Fruit fly (Drosophila melanogaster) whole organism: ENCODE results near the gene CG16952.

ENCODE experiments used
- CG8478 ChIP-seq: fragments of >200 bp; optimal IDR thresholded peaks from 2 replicates; lab custom pipeline; 2018; ENCODE audit warnings: inconsistent platforms
- Dll ChIP-seq: fragments of >200 bp; optimal IDR thresholded peaks from 2 replicates; lab custom pipeline; 2017
- EcR ChIP-seq, 2 experiments: fragments of >200 bp; optimal IDR thresholded peaks; 2 replicates each; lab custom pipeline; 2017; ENCODE audit warnings: missing biosample characterization in 2 of 2, missing genetic modification characterization in 2 of 2, missing genetic modification reagents in 2 of 2
- pan ChIP-seq: fragments of >200 bp; optimal IDR thresholded peaks from 2 replicates; lab custom pipeline; 2017
- psq ChIP-seq: fragments of >200 bp; optimal IDR thresholded peaks from 2 replicates; lab custom pipeline; 2017
- usp ChIP-seq: fragments of >200 bp; optimal IDR thresholded peaks from 2 replicates; lab custom pipeline; 2017; ENCODE audit warnings: missing biosample characterization, missing genetic modification characterization, mixed read lengths

CG16952 gene

dm6 chrX:15857601-15858284 lies 12.2 kb upstream of the CG16952 start, which contains the start of the genes CG46440 and Myb:
Gene CG46440, minus strand, starts transcription at chrX:15857823.
Gene Myb, minus strand, starts transcription at chrX:15857823.
- TF ChIP-seq usp (GFP tag; lab: Kevin White, UChicago) (no peak), pan (lab: Kevin White, UChicago) (no peak), psq (no peak), Dll (no peak), CG8478 (lab: Kevin White, UChicago) (no peak), EcR (GFP tag; optimal IDR thresholded peaks at IDR 0.05; lab: Kevin White, UChicago) (no peak)

- TF ChIP-seq psq (no peak), CG8478 (lab: Kevin White, UChicago) (no peak), pan (lab: Kevin White, UChicago) (no peak), EcR (GFP tag; optimal IDR thresholded peaks at IDR 0.05; lab: Kevin White, UChicago) (no peak), Dll (no peak), usp (GFP tag; lab: Kevin White, UChicago) (no peak)
These were observed 10.6 kb upstream of the CG16952 start, which contains the start of gene AlkB for dm6 chrX:15859387-15859786. Gene AlkB, minus strand, starts transcription at chrX:15859487.

- TF ChIP-seq CG8478 (lab: Kevin White, UChicago) (no peak), EcR (GFP tag; optimal IDR thresholded peaks at IDR 0.05; lab: Kevin White, UChicago) (no peak), psq (no peak), Dll (no peak), usp (GFP tag; lab: Kevin White, UChicago) (no peak), pan (lab: Kevin White, UChicago) (no peak)
These were observed 10.1 kb upstream of the CG16952 start, which contains the start of gene Gbeta13F for dm6 chrX:15859869-15860268. Gene Gbeta13F, plus strand, starts transcription at chrX:15860115.

dm6 chrX:15860479-15860878 lies 9.5 kb upstream of the CG16952 start:
- TF ChIP-seq usp (GFP tag; lab: Kevin White, UChicago) = no peak
- TF ChIP-seq CG8478 (lab: Kevin White, UChicago) = peak; percentile 99
- no peak for TF ChIP-seq Dll
- TF ChIP-seq psq = no peak
- no peak for TF ChIP-seq pan (lab: Kevin White, UChicago)

- TF ChIP-seq Dll = no peak
- no peak for TF ChIP-seq usp (GFP tag; lab: Kevin White, UChicago)
These were observed 4.0 kb upstream of the CG16952 start for dm6 chrX:15866032-15866431.

dm6 chrX:15866799-15867412 lies 3.1 kb upstream of the CG16952 start:
- TF ChIP-seq EcR (GFP tag; optimal IDR thresholded peaks at IDR 0.05; lab: Kevin White, UChicago) (no peak), usp (GFP tag; lab: Kevin White, UChicago) (no peak), Dll (no peak), psq (no peak), pan (lab: Kevin White, UChicago) (no peak), CG8478 (lab: Kevin White, UChicago) (no peak)

dm6 chrX:15867863-15868262 lies 2.1 kb upstream of the CG16952 start, which contains the start of gene Gapdh2:
Gene Gapdh2, plus strand, starts transcription at chrX:15868145.
- TF ChIP-seq pan (lab: Kevin White, UChicago) = no peak
- TF ChIP-seq Dll = no peak
- TF ChIP-seq psq = no peak
- no peak for TF ChIP-seq CG8478 (lab: Kevin White, UChicago)
- TF ChIP-seq EcR (GFP tag; optimal IDR thresholded peaks at IDR 0.05; lab: Kevin White, UChicago) = no peak
- TF ChIP-seq usp (GFP tag; lab: Kevin White, UChicago) = no peak

dm6 chrX:15868781-15869180 lies 1.2 kb upstream of the CG16952 start:
- TF ChIP-seq psq (no peak), Dll (no peak), EcR (GFP tag; optimal IDR thresholded peaks at IDR 0.05; lab: Kevin White, UChicago) (no peak), CG8478 (lab: Kevin White, UChicago) (no peak), pan (lab: Kevin White, UChicago) (no peak), usp (GFP tag; lab: Kevin White, UChicago) (no peak)

- no peak for TF ChIP-seq psq
- no peak for TF ChIP-seq CG8478 (lab: Kevin White, UChicago)
- TF ChIP-seq usp (GFP tag; lab: Kevin White, UChicago) = no peak
- TF ChIP-seq Dll = no peak
- TF ChIP-seq EcR (GFP tag; optimal IDR thresholded peaks at IDR 0.05; lab: Kevin White, UChicago) = no peak
- no peak for TF ChIP-seq pan (lab: Kevin White, UChicago)
These were observed 1.1 kb downstream of the CG16952 start for dm6 chrX:15870777-15871757.

dm6 chrX:15874437-15874836 lies 4.5 kb downstream of the CG16952 start:
- TF ChIP-seq Dll = no peak

dm6 chrX:15875569-15875968 lies 5.6 kb downstream of the CG16952 start:
- TF ChIP-seq Dll = no peak
- no peak for TF ChIP-seq EcR (GFP tag; optimal IDR thresholded peaks at IDR 0.05; lab: Kevin White, UChicago)
- TF ChIP-seq usp (GFP tag; lab: Kevin White, UChicago) = no peak
